Worm (Caenorhabditis elegans) whole organism, young adult: Measurements from ENCODE around the gene samt-1.

Experiments
- F37B4.10 ChIP-seq: fragments of 200-800 bp; sonication (Bioruptor generic); IDR thresholded peaks from 2 replicates; pipeline ENCODE4 v1.3.6; 2022; ENCODE audit warnings: missing genetic modification characterization, missing compliant biosample characterization
- F57A8.1 ChIP-seq: fragments of 200-800 bp; sonication (Bioruptor generic); optimal IDR thresholded peaks from 2 replicates; lab custom pipeline; 2018; ENCODE audit warnings: mild to moderate bottlenecking, missing genetic modification characterization, moderate library complexity, missing compliant biosample characterization
- akir-1 ChIP-seq: fragments of 200-800 bp; sonication (Bioruptor generic); optimal IDR thresholded peaks from 2 replicates; lab custom pipeline; 2018; ENCODE audit warnings: mild to moderate bottlenecking, missing genetic modification characterization, moderate library complexity, missing compliant biosample characterization
- egl-44 ChIP-seq: fragments of 200-800 bp; sonication (Bioruptor generic); IDR thresholded peaks from 2 replicates; pipeline ENCODE4 v1.3.6; 2022; ENCODE audit warnings: missing genetic modification reagents, missing genetic modification characterization, missing compliant biosample characterization
- madf-6 ChIP-seq: fragments of 200-800 bp; sonication (Bioruptor generic); IDR thresholded peaks from 2 replicates; pipeline ENCODE4 v1.3.6; 2022; ENCODE audit warnings: missing genetic modification reagents, missing genetic modification characterization, missing compliant biosample characterization
- nfya-1 ChIP-seq: sonication (generic microtip); optimal IDR thresholded peaks from 2 replicates; lab custom pipeline; 2017; ENCODE audit warnings: antibody characterized with exemption, missing compliant biosample characterization, missing genetic modification characterization, borderline replicate concordance; ENCODE audit not compliant: insufficient read depth
- nfya-2 ChIP-seq: fragments of 200-800 bp; sonication (Bioruptor generic); IDR thresholded peaks from 2 replicates; pipeline ENCODE4 v1.3.6; 2022; ENCODE audit warnings: missing genetic modification reagents, missing genetic modification characterization, missing compliant biosample characterization
- rcor-1 ChIP-seq: fragments of 200-800 bp; sonication (Bioruptor generic); IDR thresholded peaks from 2 replicates; pipeline ENCODE4 v1.3.6; 2022; ENCODE audit warnings: missing genetic modification reagents, missing genetic modification characterization, missing compliant biosample characterization
- sea-2 ChIP-seq: fragments of 200-800 bp; sonication (Bioruptor generic); IDR thresholded peaks from 2 replicates; pipeline ENCODE4 v1.3.6; 2022; ENCODE audit warnings: missing genetic modification characterization, missing compliant biosample characterization
- snpc-4 ChIP-seq, 5 experiments: fragments of 150-350 bp in 1 of 5; sonication (generic microtip) in 4 of 5; optimal IDR thresholded peaks; 2 replicates each; lab custom pipeline; 2014 to 2018; ENCODE audit warnings: missing genetic modification characterization in 5 of 5, missing biosample characterization in 3 of 5, antibody characterized with exemption in 2 of 5, mild to moderate bottlenecking in 2 of 5, missing compliant biosample characterization in 2 of 5, missing genotype in 2 of 5, moderate library complexity in 2 of 5, missing genetic modification reagents in 1 of 5
- zim-3 ChIP-seq: sonication (generic microtip); optimal IDR thresholded peaks from 2 replicates; lab custom pipeline; 2017; ENCODE audit warnings: mild to moderate bottlenecking, missing genetic modification characterization, moderate library complexity, missing compliant biosample characterization

DNA sequence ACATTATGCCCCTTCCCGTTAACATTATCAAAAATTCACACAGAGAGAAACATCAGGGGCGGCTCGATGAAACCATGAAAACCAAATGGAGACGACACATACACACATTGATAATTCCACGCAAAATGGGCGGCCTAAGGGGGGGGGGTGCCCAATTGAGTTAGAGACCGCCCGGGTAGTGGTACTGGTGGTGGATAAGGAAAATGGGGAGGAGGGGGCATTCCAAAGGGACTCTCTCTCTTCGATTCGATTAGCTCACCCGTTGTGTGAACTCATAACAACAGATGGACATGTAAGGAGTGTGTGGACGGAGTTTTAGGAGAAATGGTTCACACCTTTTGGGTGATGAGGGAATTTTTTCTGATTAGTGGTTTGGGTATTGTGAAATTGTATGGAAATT, 51.2 kb downstream of the samt-1 start:
- TF ChIP-seq F57A8.1 (GFP tag; lab: Kevin White, UChicago) (no peak), akir-1 (GFP tag; lab: Kevin White, UChicago) (no peak), nfya-1 (tag; lab: Kevin White, UChicago) (no peak), F37B4.10 (no peak), nfya-2 (GFP tag; lab: Robert Waterston, UW) (no peak), egl-44 (GFP tag; lab: Robert Waterston, UW) (no peak), sea-2 (GFP tag; lab: Robert Waterston, UW) (no peak), madf-6 (GFP tag; lab: Robert Waterston, UW) (no peak), snpc-4 (GFP tag; optimal IDR thresholded peaks at IDR 0.05; lab: Kevin White, UChicago) (no peak), snpc-4 (tag; optimal IDR thresholded peaks at IDR 0.05; lab: Kevin White, UChicago) (no peak), rcor-1 (GFP tag; lab: Robert Waterston, UW) (no peak), zim-3 (no peak)
